Worm (Caenorhabditis elegans): ENCODE data around the gene Y4C6B.7.
"Not testable (repeated sequence)": the region's sequence is repeated elsewhere in the genome, so short reads cannot be mapped to it uniquely, and the experiment has no call there.

The Y4C6B.7 gene

ce11 chrIV:5333484-5333883 lies 19.8 kb downstream of the Y4C6B.7 start:
- no peak for TF ChIP-seq hmg-4 (GFP tag; optimal IDR thresholded peaks at IDR 0.05)
- no peak for TF ChIP-seq ets-7 (tag; optimal IDR thresholded peaks at IDR 0.05)
- TF ChIP-seq hmbx-1 (tag; optimal IDR thresholded peaks at IDR 0.05): no peak
- TF ChIP-seq tbx-11 (GFP tag; IDR thresholded peaks at IDR 0.05): no peak
- TF ChIP-seq tbx-37 (GFP tag; conservative IDR thresholded peaks at IDR 0.05): no peak
- no peak for TF ChIP-seq ceh-13 (GFP tag; optimal IDR thresholded peaks at IDR 0.05)
- TF ChIP-seq F13C5.2 (tag; optimal IDR thresholded peaks at IDR 0.05): no peak
- TF ChIP-seq flt-1 (GFP tag; IDR thresholded peaks at IDR 0.05): no peak
- TF ChIP-seq sea-1 (GFP tag; conservative IDR thresholded peaks at IDR 0.05): no peak

DNA sequence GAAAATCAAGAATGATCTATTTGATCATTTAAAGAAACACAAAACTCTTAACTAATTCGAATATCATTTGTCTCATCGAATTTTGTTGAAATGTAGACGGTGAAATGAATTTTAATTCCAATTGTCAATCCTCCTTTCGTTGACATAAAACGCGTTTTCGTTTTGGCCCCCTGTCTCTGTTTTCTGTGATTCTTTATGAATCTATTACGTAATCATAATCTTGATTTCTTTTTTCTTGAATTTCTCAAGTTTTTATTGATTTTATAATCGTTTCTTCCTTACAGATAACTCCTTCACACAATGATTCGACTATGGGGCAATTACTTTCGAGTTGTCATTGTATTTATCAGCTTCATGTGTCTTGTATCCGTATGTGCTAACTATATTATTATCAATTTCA lies 21.1 kb downstream of the Y4C6B.7 start, which contains the start of gene Y4C6B.3:
Y4C6B.3 (plus strand) TSS at position 301 of the 400 bp plus-strand sequence.
- TF ChIP-seq ama-1 (optimal IDR thresholded peaks at IDR 0.05) (no peak), flt-1 (GFP tag; IDR thresholded peaks at IDR 0.05) (no peak), hmbx-1 (tag; optimal IDR thresholded peaks at IDR 0.05) (no peak), F13C5.2 (tag; optimal IDR thresholded peaks at IDR 0.05) (no peak), tbx-37 (GFP tag; conservative IDR thresholded peaks at IDR 0.05) (no peak), pes-1 (GFP tag; IDR thresholded peaks at IDR 0.05) (no peak), tbx-11 (GFP tag; IDR thresholded peaks at IDR 0.05) (no peak), ceh-13 (GFP tag; optimal IDR thresholded peaks at IDR 0.05) (no peak), hmg-4 (GFP tag; optimal IDR thresholded peaks at IDR 0.05) (no peak), tra-4 (tag; optimal IDR thresholded peaks at IDR 0.05) (no peak), hnd-1 (tag; optimal IDR thresholded peaks at IDR 0.05) (no peak), sea-1 (GFP tag; conservative IDR thresholded peaks at IDR 0.05) (no peak), ets-7 (tag; optimal IDR thresholded peaks at IDR 0.05) (no peak), aly-1 (tag; optimal IDR thresholded peaks at IDR 0.05) (no peak)

ce11 chrIV:5326144-5326543 lies 27.1 kb downstream of the Y4C6B.7 start, which contains the start of gene Y4C6B.4:
Gene Y4C6B.4 (plus strand): TSS chrIV:5326444.
- TF ChIP-seq F13C5.2 (tag; optimal IDR thresholded peaks at IDR 0.05): no peak
- no peak for TF ChIP-seq pes-1 (GFP tag; IDR thresholded peaks at IDR 0.05)

ce11 chrIV:5318835-5319303 lies 34.4 kb downstream of the Y4C6B.7 start, which contains the start of gene slc-46A:
Gene slc-46A (plus strand): TSS chrIV:5319253.
- no peak for TF ChIP-seq tbx-11 (GFP tag; IDR thresholded peaks at IDR 0.05)
- TF ChIP-seq ceh-13 (GFP tag; optimal IDR thresholded peaks at IDR 0.05): no peak
- no peak for TF ChIP-seq hnd-1 (tag; optimal IDR thresholded peaks at IDR 0.05)
- no peak for TF ChIP-seq ceh-36 (tag; optimal IDR thresholded peaks at IDR 0.05)
- TF ChIP-seq tra-4 (tag; optimal IDR thresholded peaks at IDR 0.05): no peak
- no peak for TF ChIP-seq tbx-37 (GFP tag; conservative IDR thresholded peaks at IDR 0.05)
- TF ChIP-seq B0310.2 (tag; optimal IDR thresholded peaks at IDR 0.05): no peak
- no peak for TF ChIP-seq scrt-1 (GFP tag; IDR thresholded peaks at IDR 0.05)
- TF ChIP-seq pes-1 (GFP tag; IDR thresholded peaks at IDR 0.05): no peak
- no peak for TF ChIP-seq ama-1 (optimal IDR thresholded peaks at IDR 0.05)
- TF ChIP-seq sea-1 (GFP tag; conservative IDR thresholded peaks at IDR 0.05): no peak
- no peak for TF ChIP-seq aly-1 (tag; optimal IDR thresholded peaks at IDR 0.05)
- TF ChIP-seq hmg-4 (GFP tag; optimal IDR thresholded peaks at IDR 0.05): no peak
- no peak for TF ChIP-seq F13C5.2 (tag; optimal IDR thresholded peaks at IDR 0.05)
- TF ChIP-seq hmbx-1 (tag; optimal IDR thresholded peaks at IDR 0.05): no peak
- TF ChIP-seq flt-1 (GFP tag; IDR thresholded peaks at IDR 0.05): no peak

ce11 chrIV:5317106-5317505 lies 36.2 kb downstream of the Y4C6B.7 start:
- TF ChIP-seq ets-7 (tag; optimal IDR thresholded peaks at IDR 0.05): no peak
- no peak for TF ChIP-seq B0310.2 (tag; optimal IDR thresholded peaks at IDR 0.05)
- TF ChIP-seq tbx-11 (GFP tag; IDR thresholded peaks at IDR 0.05): no peak
- no peak for TF ChIP-seq tra-4 (tag; optimal IDR thresholded peaks at IDR 0.05)

DNA sequence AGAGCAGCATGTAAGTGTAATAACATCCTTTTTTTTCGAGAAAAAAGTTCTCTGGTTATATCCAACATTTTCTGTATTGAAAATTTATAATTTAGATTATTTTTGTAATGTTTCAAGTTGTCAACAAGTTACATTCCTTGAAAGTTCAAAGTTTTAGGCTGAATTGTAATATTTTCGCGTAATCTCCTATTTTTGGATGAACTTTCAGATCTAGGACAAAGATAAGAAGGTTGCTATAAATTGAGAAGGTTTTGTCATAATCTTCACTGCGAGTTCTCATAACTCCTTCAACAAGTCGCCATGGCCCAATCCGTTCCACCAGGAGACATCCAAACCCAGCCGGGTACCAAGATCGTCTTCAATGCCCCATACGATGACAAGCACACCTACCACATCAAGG lies 37.0 kb downstream of the Y4C6B.7 start, which contains the start of gene msp-65:
msp-65 (plus strand) TSS at position 301 of the 400 bp plus-strand sequence.
- not testable (repeated sequence) for TF ChIP-seq ceh-36 (tag; optimal IDR thresholded peaks at IDR 0.05); tbx-11 (GFP tag; IDR thresholded peaks at IDR 0.05); scrt-1 (GFP tag; IDR thresholded peaks at IDR 0.05)

DNA sequence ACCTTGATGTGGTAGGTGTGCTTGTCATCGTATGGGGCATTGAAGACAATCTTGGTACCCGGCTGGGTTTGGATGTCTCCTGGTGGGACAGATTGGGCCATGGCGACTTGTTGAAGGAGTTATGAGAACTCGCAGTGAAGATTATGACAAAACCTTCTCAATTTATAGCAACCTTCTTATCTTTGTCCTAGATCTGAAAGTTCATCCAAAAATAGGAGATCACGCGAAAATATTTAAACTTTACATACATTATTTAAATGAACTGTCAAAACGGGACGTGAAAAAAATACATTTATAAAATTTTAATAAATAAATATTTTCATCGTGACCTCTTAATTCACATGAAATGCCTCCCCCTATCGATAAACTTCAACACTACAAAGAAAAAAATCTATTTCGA lies 40.3 kb downstream of the Y4C6B.7 start, which contains the start of the genes msp-59 and ZK354.2:
msp-59 (minus strand) TSS at position 101 of the 400 bp plus-strand sequence.
ZK354.2 (plus strand) TSS at position 395 of the 400 bp plus-strand sequence.
- TF ChIP-seq aly-1 (tag; optimal IDR thresholded peaks at IDR 0.05); pes-1 (GFP tag; IDR thresholded peaks at IDR 0.05); hmg-4 (GFP tag; optimal IDR thresholded peaks at IDR 0.05): not testable (repeated sequence)

DNA sequence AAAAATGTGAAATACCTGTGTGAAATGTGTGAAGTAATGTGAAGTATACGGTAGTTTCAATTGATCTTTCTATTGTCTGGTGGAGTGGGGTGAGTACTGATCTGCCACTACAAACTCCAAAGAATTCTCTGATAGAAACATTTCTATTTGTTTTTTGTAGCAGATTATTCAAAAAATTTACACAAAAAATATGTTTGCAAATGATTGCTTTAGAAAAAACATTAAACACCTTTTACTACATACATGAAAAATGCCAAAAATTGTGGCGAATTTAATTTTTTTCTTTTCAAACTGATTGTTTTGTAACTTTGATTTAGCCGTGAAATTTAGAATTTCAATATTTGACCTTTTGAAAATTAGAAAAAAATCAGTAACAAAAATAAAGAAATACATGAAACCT lies 43.5 kb downstream of the Y4C6B.7 start, which contains the start of gene ZK354.3:
ZK354.3 (plus strand) TSS at position 301 of the 400 bp plus-strand sequence.
- TF ChIP-seq pes-1 (GFP tag; IDR thresholded peaks at IDR 0.05) (no peak), tra-4 (tag; optimal IDR thresholded peaks at IDR 0.05) (no peak), hmg-4 (GFP tag; optimal IDR thresholded peaks at IDR 0.05) (no peak), hmbx-1 (tag; optimal IDR thresholded peaks at IDR 0.05) (no peak), scrt-1 (GFP tag; IDR thresholded peaks at IDR 0.05) (no peak), ama-1 (optimal IDR thresholded peaks at IDR 0.05) (no peak), ceh-13 (GFP tag; optimal IDR thresholded peaks at IDR 0.05) (no peak), hnd-1 (tag; optimal IDR thresholded peaks at IDR 0.05) (no peak), tbx-11 (GFP tag; IDR thresholded peaks at IDR 0.05) (no peak), sea-1 (GFP tag; conservative IDR thresholded peaks at IDR 0.05) (no peak)
